Worm (Caenorhabditis elegans) whole organism, L3 larva: ENCODE data around the gene flp-26.

Experiments used
- R02D3.7 ChIP-seq: fragments of 150-350 bp; optimal IDR thresholded peaks from 2 replicates; lab custom pipeline; 2014; ENCODE audit warnings: missing biosample characterization, missing genetic modification characterization
- ZK546.5 ChIP-seq: sonication (generic microtip); optimal IDR thresholded peaks from 2 replicates; lab custom pipeline; 2017; ENCODE audit warnings: missing biosample characterization, missing genetic modification characterization
- ama-1 ChIP-seq: fragments of 150-350 bp; optimal IDR thresholded peaks from 2 replicates; lab custom pipeline; 2018
- ceh-16 ChIP-seq: sonication (generic microtip); optimal IDR thresholded peaks from 2 replicates; lab custom pipeline; 2017; ENCODE audit warnings: missing biosample characterization, missing genetic modification characterization
- ceh-82 ChIP-seq: fragments of 150-350 bp; optimal IDR thresholded peaks from 2 replicates; lab custom pipeline; 2014; ENCODE audit warnings: missing biosample characterization, missing genetic modification characterization
- daf-12 ChIP-seq: fragments of 150-350 bp; optimal IDR thresholded peaks from 2 replicates; lab custom pipeline; 2014; ENCODE audit warnings: missing biosample characterization, missing genetic modification reagents, missing genetic modification characterization
- egl-27 ChIP-seq: sonication (generic microtip); optimal IDR thresholded peaks from 4 replicates; lab custom pipeline; 2017; ENCODE audit warnings: missing biosample characterization, missing genetic modification reagents, missing genetic modification characterization
- egl-5 ChIP-seq: fragments of 150-350 bp; optimal IDR thresholded peaks from 2 replicates; lab custom pipeline; 2017; ENCODE audit warnings: missing biosample characterization, missing genetic modification reagents, missing genetic modification characterization, inconsistent platforms
- elt-1 ChIP-seq: fragments of 150-350 bp; optimal IDR thresholded peaks from 2 replicates; lab custom pipeline; 2014; ENCODE audit warnings: missing biosample characterization, missing genetic modification characterization
- elt-2 ChIP-seq: sonication (generic microtip); optimal IDR thresholded peaks from 2 replicates; lab custom pipeline; 2016; ENCODE audit warnings: missing genetic modification reagents, mild to moderate bottlenecking, missing genetic modification characterization, missing compliant biosample characterization
- elt-3 ChIP-seq, 3 experiments: fragments of 150-350 bp in 1 of 3; sonication (generic microtip) in 2 of 3; optimal IDR thresholded peaks; 2 replicates in 2 of 3; 4 replicates in 1 of 3; lab custom pipeline; 2014 to 2017; ENCODE audit warnings: missing biosample characterization in 3 of 3, missing genetic modification characterization in 3 of 3
- eor-1 ChIP-seq, 2 experiments: fragments of 150-350 bp; optimal IDR thresholded peaks; 2 replicates each; lab custom pipeline; 2014 to 2018; ENCODE audit warnings: missing biosample characterization in 2 of 2, missing genetic modification characterization in 2 of 2
- fkh-10 ChIP-seq: sonication (generic microtip); optimal IDR thresholded peaks from 2 replicates; lab custom pipeline; 2017; ENCODE audit warnings: missing biosample characterization, missing genetic modification reagents, missing genetic modification characterization
- fkh-2 ChIP-seq: fragments of 150-350 bp; optimal IDR thresholded peaks from 2 replicates; lab custom pipeline; 2014; ENCODE audit warnings: missing biosample characterization, missing genetic modification reagents, missing genetic modification characterization
- hmg-11 ChIP-seq: sonication (generic microtip); optimal IDR thresholded peaks from 2 replicates; lab custom pipeline; 2016; ENCODE audit warnings: missing genetic modification characterization, missing compliant biosample characterization
- jun-1 ChIP-seq: fragments of 150-350 bp; optimal IDR thresholded peaks from 2 replicates; lab custom pipeline; 2014; ENCODE audit warnings: missing biosample characterization, missing genetic modification reagents, missing genetic modification characterization
- lin-15B ChIP-seq: fragments of 150-350 bp; optimal IDR thresholded peaks from 2 replicates; lab custom pipeline; 2014; ENCODE audit warnings: missing biosample characterization, missing genetic modification characterization
- lin-39 ChIP-seq: fragments of 150-350 bp; optimal IDR thresholded peaks from 2 replicates; lab custom pipeline; 2018; ENCODE audit warnings: missing biosample characterization, missing genetic modification reagents, missing genetic modification characterization
- mdl-1 ChIP-seq: fragments of 150-350 bp; optimal IDR thresholded peaks from 2 replicates; lab custom pipeline; 2014; ENCODE audit warnings: missing biosample characterization, missing genetic modification characterization
- mml-1 ChIP-seq: fragments of 150-350 bp; sonication (generic microtip); optimal IDR thresholded peaks from 3 replicates; lab custom pipeline; 2014; ENCODE audit warnings: missing biosample characterization, missing genetic modification characterization
- nfya-1 ChIP-seq: sonication (generic microtip); optimal IDR thresholded peaks from 2 replicates; lab custom pipeline; 2017; ENCODE audit warnings: missing genetic modification characterization, mild to moderate bottlenecking, missing compliant biosample characterization, antibody characterized with exemption, moderate library complexity; ENCODE audit not compliant: insufficient read depth
- nhr-11 ChIP-seq: fragments of 150-350 bp; optimal IDR thresholded peaks from 2 replicates; lab custom pipeline; 2014; ENCODE audit warnings: missing biosample characterization, missing genetic modification characterization
- nhr-12 ChIP-seq: fragments of 150-350 bp; optimal IDR thresholded peaks from 2 replicates; lab custom pipeline; 2014; ENCODE audit warnings: missing biosample characterization, missing genetic modification characterization
- nhr-25 ChIP-seq: sonication (generic microtip); optimal IDR thresholded peaks from 2 replicates; lab custom pipeline; 2017; ENCODE audit warnings: missing biosample characterization, missing genetic modification characterization
- nhr-28 ChIP-seq: fragments of 150-350 bp; optimal IDR thresholded peaks from 2 replicates; lab custom pipeline; 2014; ENCODE audit warnings: missing biosample characterization, missing genetic modification characterization
- nhr-43 ChIP-seq: sonication (generic microtip); optimal IDR thresholded peaks from 2 replicates; lab custom pipeline; 2016; ENCODE audit warnings: mild to moderate bottlenecking, missing genetic modification characterization, missing compliant biosample characterization; ENCODE audit not compliant: poor library complexity, severe bottlenecking
- nhr-76 ChIP-seq: fragments of 150-350 bp; sonication (generic microtip); optimal IDR thresholded peaks from 5 replicates; lab custom pipeline; 2014; ENCODE audit warnings: missing biosample characterization, missing genetic modification characterization
- nhr-77 ChIP-seq: fragments of 150-350 bp; optimal IDR thresholded peaks from 2 replicates; lab custom pipeline; 2014; ENCODE audit warnings: missing biosample characterization, missing genetic modification characterization
- pqm-1 ChIP-seq: fragments of 150-350 bp; optimal IDR thresholded peaks from 2 replicates; lab custom pipeline; 2017; ENCODE audit warnings: missing biosample characterization, missing genetic modification characterization, inconsistent platforms
- sea-2 ChIP-seq: fragments of 150-350 bp; sonication (generic microtip); optimal IDR thresholded peaks from 4 replicates; lab custom pipeline; 2014; ENCODE audit warnings: missing biosample characterization, missing genetic modification reagents, missing genetic modification characterization
- skn-1 ChIP-seq: fragments of 150-350 bp; optimal IDR thresholded peaks from 2 replicates; lab custom pipeline; 2014; ENCODE audit warnings: missing biosample characterization, missing genetic modification characterization
- snpc-4 ChIP-seq: fragments of 150-350 bp; optimal IDR thresholded peaks from 2 replicates; lab custom pipeline; 2014; ENCODE audit warnings: missing biosample characterization, missing genetic modification characterization
- unc-39 ChIP-seq: sonication (generic microtip); optimal IDR thresholded peaks from 4 replicates; lab custom pipeline; 2017; ENCODE audit warnings: missing biosample characterization, missing genetic modification characterization
- unc-62 ChIP-seq: fragments of 150-350 bp; sonication (generic microtip); optimal IDR thresholded peaks from 4 replicates; lab custom pipeline; 2014; ENCODE audit warnings: missing biosample characterization, missing genetic modification reagents, missing genetic modification characterization
- zag-1 ChIP-seq: fragments of 150-350 bp; optimal IDR thresholded peaks from 2 replicates; lab custom pipeline; 2014; ENCODE audit warnings: missing biosample characterization, missing genetic modification characterization
- ztf-11 ChIP-seq: fragments of 150-350 bp; optimal IDR thresholded peaks from 2 replicates; lab custom pipeline; 2014; ENCODE audit warnings: missing biosample characterization, missing genetic modification characterization
- ztf-4 ChIP-seq: fragments of 150-350 bp; optimal IDR thresholded peaks from 2 replicates; lab custom pipeline; 2014; ENCODE audit warnings: missing biosample characterization, missing genetic modification characterization

Gene flp-26

DNA sequence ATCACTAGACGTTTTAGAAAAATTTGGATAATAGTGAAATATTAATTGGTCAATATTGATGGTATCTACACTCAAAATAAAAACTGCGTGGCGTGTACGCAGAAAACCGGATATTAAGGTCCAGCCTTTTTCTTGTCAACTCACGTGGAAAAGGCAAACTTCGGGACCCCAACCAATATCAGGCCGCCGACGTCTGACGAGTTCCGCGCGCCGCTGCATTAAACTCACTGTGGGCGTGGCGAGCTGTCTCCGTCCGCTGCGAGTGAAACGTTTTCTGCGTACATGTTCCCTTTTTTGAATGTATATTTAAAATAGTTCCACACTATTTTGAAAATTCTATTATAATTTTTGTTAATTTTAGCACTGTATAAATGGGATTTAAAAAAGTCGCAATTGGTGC, 23.0 kb upstream of the flp-26 start:
- no peak for TF ChIP-seq hmg-11 (tag; lab: Kevin White, UChicago)
- TF ChIP-seq sea-2 (GFP tag; lab: Kevin White, UChicago), result no peak
- TF ChIP-seq ztf-4, result no peak
- TF ChIP-seq nhr-76 (tag; lab: Kevin White, UChicago), result no peak
- TF ChIP-seq unc-62 (GFP tag; lab: Kevin White, UChicago), result no peak
- no peak for TF ChIP-seq ztf-11
- TF ChIP-seq snpc-4, result peak; percentile 6

DNA sequence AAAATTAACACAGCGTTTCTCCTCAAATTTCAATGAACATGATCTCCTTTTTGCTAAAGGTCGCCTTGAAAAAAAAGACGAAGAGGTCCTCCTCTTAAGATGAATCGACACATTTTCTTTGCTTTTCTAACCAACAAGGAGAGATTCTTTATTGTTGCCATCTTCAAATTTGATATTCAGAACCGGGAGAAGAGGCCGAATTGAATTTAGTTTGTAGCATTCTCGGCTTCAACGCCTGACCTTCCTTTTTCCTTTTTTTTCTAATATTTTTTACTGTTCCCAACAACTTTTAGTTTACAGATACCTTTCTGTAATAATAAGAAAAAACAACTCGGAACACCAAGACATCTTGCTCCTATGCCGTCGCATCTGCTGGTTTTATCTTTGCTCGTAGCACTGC, 9.2 kb upstream of the flp-26 start, which contains the start of gene cah-5:
Gene cah-5, plus strand, starts transcription at position 301 of the 400 bp plus-strand sequence.
- TF ChIP-seq ama-1 (lab: Kevin White, UChicago) (no peak), nfya-1 (tag; lab: Kevin White, UChicago) (no peak), unc-39 (tag; lab: Kevin White, UChicago) (no peak), elt-1 (no peak), mml-1 (no peak), mdl-1 (no peak), nhr-76 (tag; lab: Kevin White, UChicago) (no peak), ZK546.5 (tag; lab: Kevin White, UChicago) (no peak), nhr-12 (no peak), sea-2 (GFP tag; lab: Kevin White, UChicago) (no peak), fkh-10 (GFP tag; lab: Kevin White, UChicago) (no peak), nhr-25 (tag; lab: Kevin White, UChicago) (no peak), lin-15B (tag; lab: Kevin White, UChicago) (no peak), nhr-28 (tag; lab: Kevin White, UChicago) (no peak), R02D3.7 (tag; lab: Kevin White, UChicago) (no peak), elt-3 (tag; optimal IDR thresholded peaks at IDR 0.05; lab: Kevin White, UChicago) (no peak)

DNA sequence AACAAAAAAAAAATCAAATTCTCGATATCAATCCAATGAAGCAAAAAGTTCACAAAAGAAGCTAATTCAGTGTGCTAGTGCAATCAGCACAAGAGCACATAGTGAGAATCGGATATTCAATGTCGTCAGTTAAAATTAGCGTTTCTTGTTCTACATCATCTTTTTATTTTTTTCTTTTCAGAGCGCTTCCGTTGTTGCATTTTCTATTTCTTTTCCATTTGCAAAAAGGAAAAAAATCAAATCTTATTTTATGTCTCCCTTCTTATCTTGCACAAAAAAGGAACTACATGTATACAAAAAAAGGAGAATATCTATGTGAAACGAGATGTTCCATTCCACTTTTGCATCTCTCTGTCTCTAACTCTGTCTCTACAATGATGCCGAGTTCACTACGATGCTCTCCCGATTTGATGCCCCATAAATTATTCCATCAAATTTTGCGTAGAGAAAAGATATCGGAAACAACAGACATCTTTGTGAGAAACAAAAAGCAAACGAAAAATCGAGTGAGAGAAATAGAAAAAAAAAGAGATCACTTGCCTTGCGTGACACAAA, 4.9 kb downstream of the flp-26 start:
- TF ChIP-seq lin-39 (peak; percentile 20), egl-5 (peak; percentile 10), fkh-10 (GFP tag; lab: Kevin White, UChicago) (peak; percentile 9), skn-1 (tag; lab: Kevin White, UChicago) (no peak), ztf-4 (no peak), daf-12 (tag; lab: Kevin White, UChicago) (no peak), zag-1 (no peak), nhr-77 (tag; lab: Kevin White, UChicago) (no peak), nhr-11 (tag; lab: Kevin White, UChicago) (no peak), lin-15B (tag; lab: Kevin White, UChicago) (no peak), pqm-1 (tag; lab: Kevin White, UChicago) (no peak), nhr-43 (tag; lab: Kevin White, UChicago) (no peak), ama-1 (lab: Kevin White, UChicago) (no peak), nhr-25 (tag; lab: Kevin White, UChicago) (no peak), elt-2 (tag; lab: Kevin White, UChicago) (no peak), unc-62 (GFP tag; lab: Kevin White, UChicago) (no peak), fkh-2 (tag; lab: Kevin White, UChicago) (no peak), elt-1 (no peak)

DNA sequence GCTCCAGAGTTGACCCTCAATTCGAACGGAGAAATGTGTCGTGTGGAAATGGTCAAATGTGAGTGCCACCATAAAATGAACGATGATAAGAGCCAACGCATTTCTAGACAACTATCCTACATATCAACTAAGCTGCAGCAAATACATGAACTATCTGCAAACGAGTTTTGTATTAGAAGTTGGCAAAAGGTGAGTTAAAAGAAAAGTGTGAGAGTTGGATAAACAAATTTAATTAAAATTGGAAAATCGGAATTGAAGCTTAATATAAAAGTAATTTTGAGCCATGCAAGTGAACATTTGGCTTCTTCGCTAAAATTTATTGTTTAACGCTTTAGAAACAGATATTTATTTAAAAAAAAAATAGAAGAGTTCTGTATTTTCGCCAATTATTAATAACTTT, 7.0 kb downstream of the flp-26 start, which contains the start of gene cest-19:
Gene cest-19, minus strand, starts transcription at position 101 of the 400 bp plus-strand sequence.
- TF ChIP-seq snpc-4 (no peak), jun-1 (tag; lab: Kevin White, UChicago) (no peak), ceh-16 (no peak), eor-1 (tag; optimal IDR thresholded peaks at IDR 0.05; lab: Kevin White, UChicago) (no peak), nhr-25 (tag; lab: Kevin White, UChicago) (no peak), ceh-82 (no peak), elt-3 (tag; optimal IDR thresholded peaks at IDR 0.05; lab: Kevin White, UChicago) (no peak), ztf-11 (no peak), R02D3.7 (tag; lab: Kevin White, UChicago) (no peak), nhr-77 (tag; lab: Kevin White, UChicago) (no peak), skn-1 (tag; lab: Kevin White, UChicago) (no peak), nfya-1 (tag; lab: Kevin White, UChicago) (no peak), egl-27 (tag; lab: Kevin White, UChicago) (no peak), elt-1 (no peak)
